Fruit fly (Drosophila melanogaster): ENCODE measurements around the gene tbrd-1.

The tbrd-1 gene

dm6 chr3R:23878318-23878799, 15.0 kb downstream of the tbrd-1 start:
- no peak for TF ChIP-seq Crg-1 (GFP tag; optimal IDR thresholded peaks at IDR 0.05)
- no peak for TF ChIP-seq toe (GFP tag; optimal IDR thresholded peaks at IDR 0.05)

dm6 chr3R:23877606-23878317, 15.6 kb downstream of the tbrd-1 start:
- TF ChIP-seq Clk (GFP tag; optimal IDR thresholded peaks at IDR 0.05) (no peak), pad (GFP tag; optimal IDR thresholded peaks at IDR 0.05) (no peak), CG33017 (tag; optimal IDR thresholded peaks at IDR 0.05) (no peak), tj (GFP tag; optimal IDR thresholded peaks at IDR 0.05) (no peak), Mnt (GFP tag; optimal IDR thresholded peaks at IDR 0.05) (no peak), kay (GFP tag; ENCODE audit: borderline replicate concordance) (no peak), cnc (optimal IDR thresholded peaks at IDR 0.05) (no peak), CG5204 (GFP tag; optimal IDR thresholded peaks at IDR 0.05) (no peak), bab1 (GFP tag; optimal IDR thresholded peaks at IDR 0.05) (no peak), cic (GFP tag; optimal IDR thresholded peaks at IDR 0.05) (no peak), CG1620 (GFP tag; optimal IDR thresholded peaks at IDR 0.05) (no peak), CG14711 (tag; optimal IDR thresholded peaks at IDR 0.05) (no peak)

- TF ChIP-seq tj (GFP tag; optimal IDR thresholded peaks at IDR 0.05) (no peak), cnc (optimal IDR thresholded peaks at IDR 0.05) (no peak), CG11617 (GFP tag; optimal IDR thresholded peaks at IDR 0.05) (no peak), Clk (GFP tag; optimal IDR thresholded peaks at IDR 0.05) (no peak), toe (GFP tag; optimal IDR thresholded peaks at IDR 0.05) (no peak), CG7101 (tag; optimal IDR thresholded peaks at IDR 0.05) (no peak), Crg-1 (GFP tag; optimal IDR thresholded peaks at IDR 0.05) (no peak), CG14711 (tag; optimal IDR thresholded peaks at IDR 0.05) (no peak), cic (GFP tag; optimal IDR thresholded peaks at IDR 0.05) (no peak), kay (GFP tag; ENCODE audit: borderline replicate concordance) (no peak), Hr96 (GFP tag; optimal IDR thresholded peaks at IDR 0.05) (no peak), CG33017 (tag; optimal IDR thresholded peaks at IDR 0.05) (no peak), CG5204 (GFP tag; optimal IDR thresholded peaks at IDR 0.05) (no peak), CG12768 (GFP tag; optimal IDR thresholded peaks at IDR 0.05) (no peak), ovo (GFP tag; optimal IDR thresholded peaks at IDR 0.05) (no peak), pad (GFP tag; optimal IDR thresholded peaks at IDR 0.05) (no peak)
Measured at dm6 chr3R:23876699-23877098, 16.7 kb downstream of the tbrd-1 start.

- TF ChIP-seq CG7045 (GFP tag; optimal IDR thresholded peaks at IDR 0.05): no peak
- TF ChIP-seq CG7101 (tag; optimal IDR thresholded peaks at IDR 0.05): no peak
- TF ChIP-seq Crg-1 (GFP tag; optimal IDR thresholded peaks at IDR 0.05): no peak
- TF ChIP-seq CG33017 (tag; optimal IDR thresholded peaks at IDR 0.05): no peak
Measured at dm6 chr3R:23874752-23875151, 18.6 kb downstream of the tbrd-1 start.

- TF ChIP-seq CG14711 (tag; optimal IDR thresholded peaks at IDR 0.05): no peak
- TF ChIP-seq CG7045 (GFP tag; optimal IDR thresholded peaks at IDR 0.05): no peak
- TF ChIP-seq cnc (optimal IDR thresholded peaks at IDR 0.05): no peak
- no peak for TF ChIP-seq CG1620 (GFP tag; optimal IDR thresholded peaks at IDR 0.05)
Measured at dm6 chr3R:23874198-23874597, 19.2 kb downstream of the tbrd-1 start.

dm6 chr3R:23872606-23873192, 20.7 kb downstream of the tbrd-1 start:
- no peak for TF ChIP-seq pad (GFP tag; optimal IDR thresholded peaks at IDR 0.05)
- TF ChIP-seq Clk (GFP tag; optimal IDR thresholded peaks at IDR 0.05): no peak
- no peak for TF ChIP-seq CG14711 (tag; optimal IDR thresholded peaks at IDR 0.05)
- no peak for TF ChIP-seq cic (GFP tag; optimal IDR thresholded peaks at IDR 0.05)
- no peak for TF ChIP-seq CG33017 (tag; optimal IDR thresholded peaks at IDR 0.05)
- TF ChIP-seq toe (GFP tag; optimal IDR thresholded peaks at IDR 0.05): no peak
- no peak for TF ChIP-seq bab1 (GFP tag; optimal IDR thresholded peaks at IDR 0.05)
- TF ChIP-seq CG12768 (GFP tag; optimal IDR thresholded peaks at IDR 0.05): no peak
- no peak for TF ChIP-seq CG1620 (GFP tag; optimal IDR thresholded peaks at IDR 0.05)
- TF ChIP-seq Hr96 (GFP tag; optimal IDR thresholded peaks at IDR 0.05): no peak
- TF ChIP-seq CG5204 (GFP tag; optimal IDR thresholded peaks at IDR 0.05): no peak
- TF ChIP-seq cnc (optimal IDR thresholded peaks at IDR 0.05): no peak
- no peak for TF ChIP-seq CG7101 (tag; optimal IDR thresholded peaks at IDR 0.05)
- no peak for TF ChIP-seq Mnt (GFP tag; optimal IDR thresholded peaks at IDR 0.05)
- TF ChIP-seq CG11617 (GFP tag; optimal IDR thresholded peaks at IDR 0.05): no peak
- no peak for TF ChIP-seq tj (GFP tag; optimal IDR thresholded peaks at IDR 0.05)
- TF ChIP-seq ovo (GFP tag; optimal IDR thresholded peaks at IDR 0.05): no peak

- TF ChIP-seq CG7045 (GFP tag; optimal IDR thresholded peaks at IDR 0.05): no peak
- no peak for TF ChIP-seq toe (GFP tag; optimal IDR thresholded peaks at IDR 0.05)
- TF ChIP-seq bab1 (GFP tag; optimal IDR thresholded peaks at IDR 0.05): no peak
- no peak for TF ChIP-seq Hr96 (GFP tag; optimal IDR thresholded peaks at IDR 0.05)
- TF ChIP-seq cic (GFP tag; optimal IDR thresholded peaks at IDR 0.05): no peak
- no peak for TF ChIP-seq CG5204 (GFP tag; optimal IDR thresholded peaks at IDR 0.05)
- TF ChIP-seq CG11617 (GFP tag; optimal IDR thresholded peaks at IDR 0.05): no peak
- TF ChIP-seq CG33017 (tag; optimal IDR thresholded peaks at IDR 0.05): no peak
- TF ChIP-seq pad (GFP tag; optimal IDR thresholded peaks at IDR 0.05): no peak
- TF ChIP-seq CG14711 (tag; optimal IDR thresholded peaks at IDR 0.05): no peak
- no peak for TF ChIP-seq Mnt (GFP tag; optimal IDR thresholded peaks at IDR 0.05)
- no peak for TF ChIP-seq Clk (GFP tag; optimal IDR thresholded peaks at IDR 0.05)
- no peak for TF ChIP-seq kay (GFP tag; ENCODE audit: borderline replicate concordance)
- no peak for TF ChIP-seq cnc (optimal IDR thresholded peaks at IDR 0.05)
- TF ChIP-seq CG1620 (GFP tag; optimal IDR thresholded peaks at IDR 0.05): no peak
- TF ChIP-seq CG12768 (GFP tag; optimal IDR thresholded peaks at IDR 0.05): no peak
Measured at dm6 chr3R:23871720-23872119, 21.6 kb downstream of the tbrd-1 start.

Measured in whole organism, adult.